Fruit fly (Drosophila melanogaster): ENCODE measurements around the gene CG33703.

DNA sequence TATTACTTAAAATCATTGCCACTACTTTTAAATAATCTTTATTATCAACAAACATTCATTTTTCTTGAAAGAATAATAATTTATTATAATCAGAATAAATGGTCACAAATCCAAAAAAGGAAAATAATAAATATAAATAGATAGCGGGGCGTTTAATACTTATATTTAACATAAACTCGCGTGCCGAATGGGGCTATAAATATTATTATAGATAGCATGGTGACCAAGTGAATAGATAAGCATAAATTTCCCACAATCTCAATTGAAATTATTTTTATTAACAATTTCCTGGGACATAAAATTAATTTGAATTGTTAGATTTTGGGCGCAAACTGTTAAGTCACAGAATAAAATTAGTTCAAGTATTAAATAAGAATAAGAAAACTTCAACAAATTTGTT lies 6.0 kb downstream of the CG33703 start:
- TF ChIP-seq psq (optimal IDR thresholded peaks at IDR 0.05) (no peak), insv (optimal IDR thresholded peaks at IDR 0.05) (no peak), h (optimal IDR thresholded peaks at IDR 0.05) (no peak), ttk (optimal IDR thresholded peaks at IDR 0.05) (no peak), Myc (optimal IDR thresholded peaks at IDR 0.05) (no peak), Sin3A (optimal IDR thresholded peaks at IDR 0.05) (no peak)
